Worm (Caenorhabditis elegans): ENCODE measurements around the gene B0303.14.

Gene B0303.14

ce11 chrIII:8716084-8716483 lies at the start of gene B0303.14:
B0303.14 (minus strand) TSS chrIII:8716184.
- TF ChIP-seq efl-3 (GFP tag; optimal IDR thresholded peaks at IDR 0.05) (no peak), hlh-4 (tag; optimal IDR thresholded peaks at IDR 0.05) (no peak), Y116A8C.19 (tag; optimal IDR thresholded peaks at IDR 0.05; ENCODE audit: borderline replicate concordance) (no peak), xbp-1 (tag; optimal IDR thresholded peaks at IDR 0.05) (no peak)

ce11 chrIII:8765030-8765429 lies 49.0 kb upstream of the B0303.14 start:
- TF ChIP-seq dsc-1 (tag; optimal IDR thresholded peaks at IDR 0.05) (peak; percentile 60), tbx-2 (tag; optimal IDR thresholded peaks at IDR 0.05) (no peak), pqm-1 (tag; optimal IDR thresholded peaks at IDR 0.05) (no peak), rnt-1 (tag; optimal IDR thresholded peaks at IDR 0.05) (no peak), F16B12.6 (tag; optimal IDR thresholded peaks at IDR 0.05) (no peak), sptf-1 (tag; optimal IDR thresholded peaks at IDR 0.05) (no peak), jun-1 (tag; optimal IDR thresholded peaks at IDR 0.05) (no peak)

- no peak for TF ChIP-seq xbp-1 (tag; optimal IDR thresholded peaks at IDR 0.05)
- TF ChIP-seq efl-1 (optimal IDR thresholded peaks at IDR 0.05), result no peak
- TF ChIP-seq efl-1 (GFP tag; optimal IDR thresholded peaks at IDR 0.05 in 1 of 2), result peak in 1 of 2 experiments; percentile 79
Observed at ce11 chrIII:8763111-8763510, 47.1 kb upstream of the B0303.14 start.

- TF ChIP-seq fkh-4 (tag; optimal IDR thresholded peaks at IDR 0.05; ENCODE audit: borderline replicate concordance) (peak; percentile 21), dsc-1 (tag; optimal IDR thresholded peaks at IDR 0.05) (peak; percentile 56), mep-1 (tag; optimal IDR thresholded peaks at IDR 0.05) (no peak)
Observed at ce11 chrIII:8762016-8762415, 46.0 kb upstream of the B0303.14 start.

- TF ChIP-seq egl-27 (tag; optimal IDR thresholded peaks at IDR 0.05) (no peak), fkh-4 (tag; optimal IDR thresholded peaks at IDR 0.05; ENCODE audit: borderline replicate concordance) (peak; percentile 7), xbp-1 (tag; optimal IDR thresholded peaks at IDR 0.05) (no peak), dsc-1 (tag; optimal IDR thresholded peaks at IDR 0.05) (peak; percentile 66), efl-1 (optimal IDR thresholded peaks at IDR 0.05) (no peak), efl-1 (GFP tag; optimal IDR thresholded peaks at IDR 0.05 in 1 of 2) (peak in 1 of 2 experiments; percentile 86)
Observed at ce11 chrIII:8761040-8761654, 45.2 kb upstream of the B0303.14 start, which contains the start of gene aak-1. aak-1 (minus strand) TSS chrIII:8761090.

ce11 chrIII:8754682-8755081 lies 38.7 kb upstream of the B0303.14 start, which contains the start of gene tomm-70:
tomm-70 (minus strand) TSS chrIII:8754750.
- TF ChIP-seq elt-3 (tag; optimal IDR thresholded peaks at IDR 0.05) (no peak), pax-3 (tag; optimal IDR thresholded peaks at IDR 0.05) (no peak), pag-3 (tag; optimal IDR thresholded peaks at IDR 0.05; ENCODE audit: borderline replicate concordance, insufficient read depth) (no peak), efl-3 (GFP tag; optimal IDR thresholded peaks at IDR 0.05) (no peak), C34B4.2 (tag; optimal IDR thresholded peaks at IDR 0.05) (no peak), blmp-1 (tag; optimal IDR thresholded peaks at IDR 0.05) (peak; percentile 35), nhr-90 (tag; optimal IDR thresholded peaks at IDR 0.05; ENCODE audit: poor library complexity) (no peak), irx-1 (tag; optimal IDR thresholded peaks at IDR 0.05) (no peak), zag-1 (tag; optimal IDR thresholded peaks at IDR 0.05) (no peak), ceh-88 (GFP tag; IDR thresholded peaks at IDR 0.05) (no peak), lin-35 (GFP tag; optimal IDR thresholded peaks at IDR 0.05) (peak; percentile 19 to 51), egl-13 (tag; optimal IDR thresholded peaks at IDR 0.05) (no peak), isw-1 (GFP tag; IDR thresholded peaks at IDR 0.05) (no peak), dpl-1 (GFP tag; optimal IDR thresholded peaks at IDR 0.05) (peak in 2 of 3 experiments; percentile 25 to 58), lsy-2 (tag; optimal IDR thresholded peaks at IDR 0.05) (peak; percentile 14 to 61), lin-13 (GFP tag; optimal IDR thresholded peaks at IDR 0.05) (no peak), ama-1 (optimal IDR thresholded peaks at IDR 0.05) (no peak), nhr-85 (tag) (peak; percentile 40), sox-4 (tag; optimal IDR thresholded peaks at IDR 0.05) (no peak), aha-1 (tag; optimal IDR thresholded peaks at IDR 0.05) (no peak), sptf-1 (tag; optimal IDR thresholded peaks at IDR 0.05) (no peak), nhr-71 (tag; optimal IDR thresholded peaks at IDR 0.05) (peak; percentile 22), mep-1 (tag; optimal IDR thresholded peaks at IDR 0.05) (peak; percentile 25), snu-23 (GFP tag; optimal IDR thresholded peaks at IDR 0.05) (peak; percentile 24), efl-1 (optimal IDR thresholded peaks at IDR 0.05) (peak; percentile 15 to 45), efl-1 (GFP tag; optimal IDR thresholded peaks at IDR 0.05 in 1 of 2) (peak; percentile 26 to 89), hlh-17 (GFP tag; optimal IDR thresholded peaks at IDR 0.05; ENCODE audit: borderline replicate concordance) (no peak), mdl-1 (tag; optimal IDR thresholded peaks at IDR 0.05) (no peak), swsn-7 (tag; optimal IDR thresholded peaks at IDR 0.05) (peak; percentile 2)

Data from whole organism, L1 larva.